Worm (Caenorhabditis elegans): ENCODE data around the gene F10E7.9.

The F10E7.9 gene

ce11 chrII:7104794-7105613 lies 4.9 kb downstream of the F10E7.9 start, which contains the start of the genes farl-11 and rpl-33:
TSS of gene farl-11 (minus strand) at chrII:7105035.
TSS of gene rpl-33 (plus strand) at chrII:7105563.
- TF ChIP-seq elt-1 (tag; optimal IDR thresholded peaks at IDR 0.05; ENCODE audit: borderline replicate concordance, insufficient read depth) (no peak), nhr-12 (tag; optimal IDR thresholded peaks at IDR 0.05) (no peak), lin-13 (tag; optimal IDR thresholded peaks at IDR 0.05) (peak; percentile 63), unc-62 (GFP tag; optimal IDR thresholded peaks at IDR 0.05) (peak; percentile 73), ceh-43 (GFP tag; optimal IDR thresholded peaks at IDR 0.05) (no peak), unc-120 (tag; optimal IDR thresholded peaks at IDR 0.05; ENCODE audit: poor library complexity, severe bottlenecking) (peak; percentile 4), pha-4 (tag; optimal IDR thresholded peaks at IDR 0.05) (peak; percentile 81), lsy-2 (tag; optimal IDR thresholded peaks at IDR 0.05) (peak; percentile 98), sptf-1 (tag; optimal IDR thresholded peaks at IDR 0.05) (peak; percentile 33), sem-2 (GFP tag; optimal IDR thresholded peaks at IDR 0.05) (no peak), flh-1 (GFP tag; optimal IDR thresholded peaks at IDR 0.05) (no peak), bed-3 (GFP tag; optimal IDR thresholded peaks at IDR 0.05) (no peak), zip-8 (tag; optimal IDR thresholded peaks at IDR 0.05) (no peak), cnd-1 (tag; optimal IDR thresholded peaks at IDR 0.05) (no peak), hlh-1 (tag; optimal IDR thresholded peaks at IDR 0.05) (peak; percentile 61), blmp-1 (tag; optimal IDR thresholded peaks at IDR 0.05) (no peak), lin-32 (GFP tag; optimal IDR thresholded peaks at IDR 0.05) (no peak), mep-1 (tag; optimal IDR thresholded peaks at IDR 0.05) (peak; percentile 88), mls-2 (tag; optimal IDR thresholded peaks at IDR 0.05) (peak; percentile 5), nhr-28 (tag; optimal IDR thresholded peaks at IDR 0.05) (no peak), nhr-237 (tag; optimal IDR thresholded peaks at IDR 0.05) (peak; percentile 92), ham-2 (GFP tag; optimal IDR thresholded peaks at IDR 0.05) (no peak), ceh-83 (GFP tag; optimal IDR thresholded peaks at IDR 0.05) (no peak), elt-3 (tag; optimal IDR thresholded peaks at IDR 0.05) (no peak), ces-1 (GFP tag; optimal IDR thresholded peaks at IDR 0.05) (peak; percentile 76), ceh-39 (tag; optimal IDR thresholded peaks at IDR 0.05) (peak; percentile 79), snpc-4 (tag; optimal IDR thresholded peaks at IDR 0.05) (no peak), M03D4.4 (tag; optimal IDR thresholded peaks at IDR 0.05) (no peak), nhr-2 (tag; optimal IDR thresholded peaks at IDR 0.05) (no peak), mab-5 (tag; optimal IDR thresholded peaks at IDR 0.05) (peak; percentile 41), unc-39 (tag; optimal IDR thresholded peaks at IDR 0.05) (no peak), nhr-76 (tag; optimal IDR thresholded peaks at IDR 0.05) (no peak), tbx-8 (GFP tag; optimal IDR thresholded peaks at IDR 0.05) (no peak), drap-1 (GFP tag; optimal IDR thresholded peaks at IDR 0.05) (no peak), ztf-11 (tag; optimal IDR thresholded peaks at IDR 0.05) (no peak)

- TF ChIP-seq zip-8 (tag; optimal IDR thresholded peaks at IDR 0.05) (no peak), sptf-1 (tag; optimal IDR thresholded peaks at IDR 0.05) (no peak), lsy-2 (tag; optimal IDR thresholded peaks at IDR 0.05) (no peak), mab-5 (tag; optimal IDR thresholded peaks at IDR 0.05) (no peak), pha-4 (tag; optimal IDR thresholded peaks at IDR 0.05) (no peak), unc-62 (GFP tag; optimal IDR thresholded peaks at IDR 0.05) (no peak), snpc-4 (tag; optimal IDR thresholded peaks at IDR 0.05) (no peak), ceh-39 (tag; optimal IDR thresholded peaks at IDR 0.05) (no peak), ces-1 (GFP tag; optimal IDR thresholded peaks at IDR 0.05) (no peak)
Observed at ce11 chrII:7103111-7103510, 6.7 kb downstream of the F10E7.9 start.

ce11 chrII:7102288-7102687 lies 7.6 kb downstream of the F10E7.9 start:
- no peak for TF ChIP-seq drap-1 (GFP tag; optimal IDR thresholded peaks at IDR 0.05)
- no peak for TF ChIP-seq blmp-1 (tag; optimal IDR thresholded peaks at IDR 0.05)
- TF ChIP-seq bed-3 (GFP tag; optimal IDR thresholded peaks at IDR 0.05): no peak
- TF ChIP-seq elt-3 (tag; optimal IDR thresholded peaks at IDR 0.05): no peak
- TF ChIP-seq lsy-2 (tag; optimal IDR thresholded peaks at IDR 0.05): no peak
- no peak for TF ChIP-seq hlh-1 (tag; optimal IDR thresholded peaks at IDR 0.05)
- no peak for TF ChIP-seq unc-39 (tag; optimal IDR thresholded peaks at IDR 0.05)
- TF ChIP-seq lin-32 (GFP tag; optimal IDR thresholded peaks at IDR 0.05): no peak
- TF ChIP-seq nhr-237 (tag; optimal IDR thresholded peaks at IDR 0.05): no peak
- no peak for TF ChIP-seq nhr-28 (tag; optimal IDR thresholded peaks at IDR 0.05)
- no peak for TF ChIP-seq ceh-43 (GFP tag; optimal IDR thresholded peaks at IDR 0.05)

Measured in whole organism, mixed stage, embryonic.